Worm (Caenorhabditis elegans) whole organism, L2 larva: ENCODE data around the gene T08A11.1.

Source experiments
- C34F6.9 ChIP-seq: fragments of 150-350 bp; optimal IDR thresholded peaks from 2 replicates; lab custom pipeline; 2014; ENCODE audit warnings: missing biosample characterization, missing genetic modification characterization
- F13H6.1 ChIP-seq: sonication (generic microtip); optimal IDR thresholded peaks from 2 replicates; lab custom pipeline; 2016; ENCODE audit warnings: missing genetic modification characterization, missing compliant biosample characterization
- R02D3.7 ChIP-seq: fragments of 150-350 bp; optimal IDR thresholded peaks from 2 replicates; lab custom pipeline; 2014; ENCODE audit warnings: missing biosample characterization, missing genetic modification characterization
- Y55F3AM.14 ChIP-seq: fragments of 200-800 bp; sonication (Bioruptor generic); optimal IDR thresholded peaks from 2 replicates; lab custom pipeline; 2018; ENCODE audit warnings: mild to moderate bottlenecking, missing genetic modification characterization, missing compliant biosample characterization
- aly-2 ChIP-seq: fragments of 150-350 bp; optimal IDR thresholded peaks from 2 replicates; lab custom pipeline; 2014; ENCODE audit warnings: missing biosample characterization, missing genetic modification characterization
- ama-1 ChIP-seq: fragments of 150-350 bp; optimal IDR thresholded peaks from 2 replicates; lab custom pipeline; 2018; ENCODE audit warnings: inconsistent platforms
- blmp-1 ChIP-seq: sonication (generic microtip); optimal IDR thresholded peaks from 2 replicates; lab custom pipeline; 2017; ENCODE audit warnings: missing genetic modification characterization, mild to moderate bottlenecking, missing compliant biosample characterization, antibody characterized with exemption, moderate library complexity; ENCODE audit not compliant: insufficient read depth
- crh-2 ChIP-seq: sonication (generic microtip); optimal IDR thresholded peaks from 2 replicates; lab custom pipeline; 2017; ENCODE audit warnings: missing biosample characterization, missing genetic modification characterization
- dmd-4 ChIP-seq: sonication (generic microtip); optimal IDR thresholded peaks from 2 replicates; lab custom pipeline; 2017; ENCODE audit warnings: missing biosample characterization, missing genetic modification characterization
- egl-27 ChIP-seq: sonication (generic microtip); optimal IDR thresholded peaks from 3 replicates; lab custom pipeline; 2017; ENCODE audit warnings: missing biosample characterization, missing genetic modification reagents, missing genetic modification characterization
- elt-1 ChIP-seq: fragments of 150-350 bp; optimal IDR thresholded peaks from 2 replicates; lab custom pipeline; 2014; ENCODE audit warnings: missing biosample characterization, missing genetic modification characterization
- elt-3 ChIP-seq: sonication (generic microtip); optimal IDR thresholded peaks from 2 replicates; lab custom pipeline; 2017; ENCODE audit warnings: missing biosample characterization, missing genetic modification characterization
- fos-1 ChIP-seq: fragments of 150-350 bp; optimal IDR thresholded peaks from 2 replicates; lab custom pipeline; 2014; ENCODE audit warnings: missing biosample characterization, missing genetic modification characterization
- gmeb-1 ChIP-seq: fragments of 150-350 bp; optimal IDR thresholded peaks from 2 replicates; lab custom pipeline; 2014; ENCODE audit warnings: missing biosample characterization, missing genetic modification characterization
- lin-11 ChIP-seq: fragments of 150-350 bp; sonication (generic microtip); optimal IDR thresholded peaks from 2 replicates; lab custom pipeline; 2014; ENCODE audit warnings: missing biosample characterization, missing genetic modification characterization, inconsistent platforms, mixed read lengths
- lin-13 ChIP-seq: fragments of 150-350 bp; optimal IDR thresholded peaks from 2 replicates; lab custom pipeline; 2014; ENCODE audit warnings: missing biosample characterization, missing genetic modification reagents, missing genetic modification characterization
- lin-39 ChIP-seq: fragments of 150-350 bp; optimal IDR thresholded peaks from 2 replicates; lab custom pipeline; 2014; ENCODE audit warnings: missing biosample characterization, missing genetic modification reagents, missing genetic modification characterization
- lsy-2 ChIP-seq, 2 experiments: fragments of 150-350 bp in 1 of 2; sonication (generic microtip) in 1 of 2; optimal IDR thresholded peaks; 2 replicates each; lab custom pipeline; 2014 to 2017; ENCODE audit warnings: missing biosample characterization in 2 of 2, missing genetic modification characterization in 2 of 2
- mab-5 ChIP-seq: fragments of 150-350 bp; optimal IDR thresholded peaks from 2 replicates; lab custom pipeline; 2014; ENCODE audit warnings: missing biosample characterization, missing genetic modification characterization
- mbf-1 ChIP-seq: sonication (generic microtip); optimal IDR thresholded peaks from 2 replicates; lab custom pipeline; 2017; ENCODE audit warnings: missing biosample characterization, missing genetic modification characterization
- mdl-1 ChIP-seq, 2 experiments: fragments of 150-350 bp in 1 of 2; sonication (generic microtip) in 1 of 2; optimal IDR thresholded peaks; 2 replicates each; lab custom pipeline; 2017; ENCODE audit warnings: missing biosample characterization in 2 of 2, missing genetic modification characterization in 2 of 2
- nhr-10 ChIP-seq: sonication (generic microtip); optimal IDR thresholded peaks from 2 replicates; lab custom pipeline; 2017; ENCODE audit warnings: missing biosample characterization, missing genetic modification characterization
- nhr-12 ChIP-seq: fragments of 150-350 bp; optimal IDR thresholded peaks from 2 replicates; lab custom pipeline; 2014; ENCODE audit warnings: missing biosample characterization, missing genetic modification characterization
- nhr-129 ChIP-seq: fragments of 150-350 bp; optimal IDR thresholded peaks from 2 replicates; lab custom pipeline; 2014; ENCODE audit warnings: missing biosample characterization, missing genetic modification characterization
- nhr-21 ChIP-seq: fragments of 150-350 bp; optimal IDR thresholded peaks from 2 replicates; lab custom pipeline; 2014; ENCODE audit warnings: missing biosample characterization, missing genetic modification characterization
- nhr-23 ChIP-seq: fragments of 150-350 bp; optimal IDR thresholded peaks from 2 replicates; lab custom pipeline; 2014; ENCODE audit warnings: missing biosample characterization, missing genetic modification reagents, missing genetic modification characterization
- nhr-237 ChIP-seq: fragments of 150-350 bp; optimal IDR thresholded peaks from 2 replicates; lab custom pipeline; 2014; ENCODE audit warnings: missing biosample characterization, missing genetic modification characterization
- nhr-25 ChIP-seq: fragments of 150-350 bp; sonication (generic microtip); optimal IDR thresholded peaks from 3 replicates; lab custom pipeline; 2014; ENCODE audit warnings: missing biosample characterization, missing genetic modification characterization
- nhr-6 ChIP-seq: fragments of 150-350 bp; optimal IDR thresholded peaks from 2 replicates; lab custom pipeline; 2014; ENCODE audit warnings: missing biosample characterization, missing genetic modification characterization
- nhr-77 ChIP-seq: fragments of 150-350 bp; optimal IDR thresholded peaks from 2 replicates; lab custom pipeline; 2014; ENCODE audit warnings: missing biosample characterization, missing genetic modification characterization
- peb-1 ChIP-seq: fragments of 150-350 bp; optimal IDR thresholded peaks from 2 replicates; lab custom pipeline; 2014; ENCODE audit warnings: missing biosample characterization, missing genetic modification characterization
- sem-4 ChIP-seq: fragments of 150-350 bp; optimal IDR thresholded peaks from 2 replicates; lab custom pipeline; 2014; ENCODE audit warnings: missing biosample characterization, missing genetic modification reagents, missing genetic modification characterization
- sma-3 ChIP-seq: sonication (generic microtip); optimal IDR thresholded peaks from 2 replicates; lab custom pipeline; 2016; ENCODE audit warnings: missing genetic modification reagents, missing genetic modification characterization, missing compliant biosample characterization
- sma-9 ChIP-seq, 2 experiments: fragments of 150-350 bp in 1 of 2; sonication (generic microtip) in 1 of 2; optimal IDR thresholded peaks; 2 replicates each; lab custom pipeline; 2014 to 2016; ENCODE audit warnings: missing genetic modification characterization in 2 of 2, mild to moderate bottlenecking in 1 of 2, missing biosample characterization in 1 of 2, missing compliant biosample characterization in 1 of 2, missing genetic modification reagents in 1 of 2, moderate library complexity in 1 of 2
- snpc-4 ChIP-seq: fragments of 150-350 bp; optimal IDR thresholded peaks from 2 replicates; lab custom pipeline; 2014; ENCODE audit warnings: missing biosample characterization, missing genetic modification characterization
- unc-39 ChIP-seq: fragments of 150-350 bp; optimal IDR thresholded peaks from 2 replicates; lab custom pipeline; 2014; ENCODE audit warnings: missing biosample characterization, missing genetic modification characterization
- unc-55 ChIP-seq: fragments of 150-350 bp; sonication (generic microtip); optimal IDR thresholded peaks from 3 replicates; lab custom pipeline; 2014; ENCODE audit warnings: missing biosample characterization, missing genetic modification reagents, missing genetic modification characterization
- unc-62 ChIP-seq: fragments of 150-350 bp; optimal IDR thresholded peaks from 2 replicates; lab custom pipeline; 2014; ENCODE audit warnings: missing biosample characterization, missing genetic modification reagents, missing genetic modification characterization
- zag-1 ChIP-seq: fragments of 150-350 bp; optimal IDR thresholded peaks from 2 replicates; lab custom pipeline; 2014; ENCODE audit warnings: missing biosample characterization, missing genetic modification characterization
- ztf-1 ChIP-seq: fragments of 200-800 bp; sonication (Bioruptor generic); conservative IDR thresholded peaks from 2 replicates; pipeline ENCODE4 v1.3.6; 2022; ENCODE audit warnings: missing genetic modification characterization, missing compliant biosample characterization
- ztf-11 ChIP-seq: sonication (generic microtip); optimal IDR thresholded peaks from 2 replicates; lab custom pipeline; 2017; ENCODE audit warnings: missing biosample characterization, missing genetic modification characterization
- ztf-4 ChIP-seq: fragments of 150-350 bp; optimal IDR thresholded peaks from 2 replicates; lab custom pipeline; 2014; ENCODE audit warnings: missing biosample characterization, missing genetic modification characterization

Gene T08A11.1

DNA sequence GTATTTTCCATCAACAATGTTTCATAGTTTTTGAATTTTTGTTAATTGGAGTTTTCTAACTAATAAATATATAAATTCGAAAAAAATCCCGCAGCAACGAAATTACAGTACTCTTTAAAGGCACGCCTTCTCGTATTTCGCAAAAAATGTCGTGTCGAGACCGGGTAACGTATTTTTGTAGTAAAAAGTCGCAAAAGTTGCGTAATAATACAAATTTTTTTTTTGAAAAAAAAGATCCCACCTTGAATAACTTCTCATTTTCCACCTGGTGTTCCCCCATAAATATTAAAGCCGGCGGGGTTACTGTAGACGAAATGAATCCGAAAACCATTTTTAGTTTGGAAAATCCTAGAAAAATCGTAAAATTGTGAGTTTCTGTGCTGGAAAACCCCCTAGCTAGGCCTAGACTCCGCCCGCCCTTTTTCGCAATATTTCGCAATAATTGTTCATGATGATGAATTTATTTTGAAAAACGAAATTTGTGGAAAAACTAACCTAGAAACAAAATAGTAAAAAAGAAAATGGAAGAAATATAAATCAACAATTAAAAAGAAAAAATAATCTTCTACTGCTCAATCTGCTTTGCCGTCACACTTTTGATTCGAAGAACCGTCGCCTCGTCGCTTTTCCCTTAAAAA lies 20.6 kb downstream of the T08A11.1 start, which contains the start of gene F43C1.7:
F43C1.7 (minus strand) TSS at position 351 of the 638 bp plus-strand sequence.
- TF ChIP-seq sem-4, result no peak
- no peak for TF ChIP-seq nhr-12 (tag; lab: Kevin White, UChicago)
- no peak for TF ChIP-seq ztf-4 (tag; lab: Kevin White, UChicago)
- TF ChIP-seq nhr-129 (tag; lab: Kevin White, UChicago), result peak; percentile 64
- no peak for TF ChIP-seq ztf-11 (tag; lab: Kevin White, UChicago)

DNA sequence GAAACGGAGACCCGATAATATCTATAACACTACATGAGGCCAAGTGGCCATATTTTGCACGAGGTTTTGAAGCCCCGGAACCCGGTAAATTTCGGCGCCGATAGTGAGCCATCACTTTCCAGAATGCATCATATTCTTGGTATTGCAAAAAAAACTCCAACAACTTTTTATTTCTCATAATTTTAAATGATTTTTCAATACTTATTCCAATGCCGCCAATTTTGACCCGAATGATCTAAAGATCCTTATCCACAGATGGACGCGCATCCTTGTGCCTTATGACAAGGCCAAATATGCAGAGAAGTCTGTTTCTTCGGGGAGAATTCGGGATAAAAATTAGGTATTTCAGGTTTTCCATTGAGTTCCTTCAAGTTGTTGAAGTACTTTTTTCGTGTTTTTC lies 21.8 kb downstream of the T08A11.1 start:
- TF ChIP-seq sma-9 (GFP tag; optimal IDR thresholded peaks at IDR 0.05; lab: Kevin White, UChicago), result no peak
- no peak for TF ChIP-seq sma-9 (tag; optimal IDR thresholded peaks at IDR 0.05; lab: Kevin White, UChicago)
- no peak for TF ChIP-seq R02D3.7 (tag; lab: Kevin White, UChicago)
- TF ChIP-seq nhr-25 (tag; lab: Kevin White, UChicago), result no peak
- TF ChIP-seq ztf-11 (tag; lab: Kevin White, UChicago), result no peak
- TF ChIP-seq fos-1 (tag; lab: Kevin White, UChicago), result no peak
- TF ChIP-seq ama-1, result no peak
- no peak for TF ChIP-seq gmeb-1 (tag; lab: Kevin White, UChicago)
- TF ChIP-seq sma-3 (GFP tag; lab: Kevin White, UChicago), result no peak
- no peak for TF ChIP-seq egl-27
- no peak for TF ChIP-seq elt-3 (tag; lab: Kevin White, UChicago)
- no peak for TF ChIP-seq nhr-77 (tag; lab: Kevin White, UChicago)
- no peak for TF ChIP-seq ztf-4 (tag; lab: Kevin White, UChicago)
- TF ChIP-seq lin-11 (tag; lab: Kevin White, UChicago), result no peak
- no peak for TF ChIP-seq nhr-10 (tag; lab: Kevin White, UChicago)
- no peak for TF ChIP-seq snpc-4 (tag; lab: Kevin White, UChicago)
- TF ChIP-seq lin-39 (tag; lab: Kevin White, UChicago), result no peak
- no peak for TF ChIP-seq unc-39 (tag; lab: Kevin White, UChicago)
- TF ChIP-seq nhr-23 (tag; lab: Kevin White, UChicago), result no peak
- TF ChIP-seq nhr-12 (tag; lab: Kevin White, UChicago), result no peak
- TF ChIP-seq mdl-1 (tag; optimal IDR thresholded peaks at IDR 0.05; lab: Kevin White, UChicago), result no peak

DNA sequence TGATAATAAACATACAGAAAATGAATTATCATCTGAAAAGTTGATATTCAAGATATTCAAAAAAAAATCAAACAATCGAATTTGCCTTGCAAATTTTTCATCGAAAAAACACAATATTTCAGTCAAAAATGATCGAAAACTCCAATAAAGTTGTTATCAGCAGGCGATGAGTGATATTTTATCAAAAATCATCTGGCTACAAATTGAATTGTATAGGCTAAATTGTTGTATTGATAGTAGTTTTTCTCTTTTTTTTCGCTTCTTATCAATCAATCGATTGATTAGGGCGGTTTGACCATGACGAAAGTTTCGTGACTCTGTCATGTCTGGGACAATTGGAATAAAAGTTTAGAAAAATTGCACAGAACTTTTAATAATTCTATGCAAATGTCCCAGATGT lies 22.8 kb downstream of the T08A11.1 start:
- TF ChIP-seq ztf-1 (GFP tag; lab: Robert Waterston, UW), result no peak
- no peak for TF ChIP-seq ztf-11 (tag; lab: Kevin White, UChicago)
- peak; percentile 38 for TF ChIP-seq crh-2 (tag; lab: Kevin White, UChicago)
- TF ChIP-seq mbf-1 (tag; lab: Kevin White, UChicago), result no peak
- TF ChIP-seq sma-9 (GFP tag; optimal IDR thresholded peaks at IDR 0.05; lab: Kevin White, UChicago), result peak; percentile 32
- no peak for TF ChIP-seq sma-9 (tag; optimal IDR thresholded peaks at IDR 0.05; lab: Kevin White, UChicago)
- peak; percentile 89 for TF ChIP-seq fos-1 (tag; lab: Kevin White, UChicago)
- TF ChIP-seq gmeb-1 (tag; lab: Kevin White, UChicago), result peak; percentile 38
- TF ChIP-seq nhr-21, result no peak
- no peak for TF ChIP-seq C34F6.9 (tag; lab: Kevin White, UChicago)
- no peak for TF ChIP-seq mdl-1 (tag; optimal IDR thresholded peaks at IDR 0.05; lab: Kevin White, UChicago)
- TF ChIP-seq unc-55 (GFP tag; lab: Kevin White, UChicago), result no peak
- TF ChIP-seq elt-3 (tag; lab: Kevin White, UChicago), result no peak
- TF ChIP-seq, all 48 proteins: peak for 4

DNA sequence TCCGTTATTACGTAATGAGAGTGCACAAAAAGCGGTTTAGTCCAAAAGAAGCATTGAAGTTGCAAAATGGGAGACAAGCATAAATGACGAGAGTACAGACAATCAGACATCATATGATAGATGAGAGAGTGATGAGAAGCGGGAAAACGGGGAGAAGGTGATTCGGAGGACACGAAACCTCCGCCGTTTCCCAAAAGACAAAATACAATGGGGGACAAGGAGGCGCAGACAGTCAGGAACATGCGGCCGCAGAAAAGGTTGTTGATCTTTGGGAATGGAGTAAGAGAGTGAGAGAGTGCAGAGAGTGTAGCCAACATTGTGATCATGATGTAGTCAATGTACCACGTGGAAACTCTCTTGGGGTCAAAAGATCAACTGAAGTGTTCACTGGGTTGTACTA lies 25.3 kb downstream of the T08A11.1 start:
- no peak for TF ChIP-seq elt-1 (tag; lab: Kevin White, UChicago)
- TF ChIP-seq unc-62 (GFP tag; lab: Kevin White, UChicago), result peak; percentile 6
- no peak for TF ChIP-seq dmd-4 (tag; lab: Kevin White, UChicago)
- no peak for TF ChIP-seq ama-1
- TF ChIP-seq ztf-11 (tag; lab: Kevin White, UChicago), result no peak
- TF ChIP-seq mbf-1 (tag; lab: Kevin White, UChicago), result no peak
- TF ChIP-seq ztf-1 (GFP tag; lab: Robert Waterston, UW), result no peak
- TF ChIP-seq sma-9 (GFP tag; optimal IDR thresholded peaks at IDR 0.05; lab: Kevin White, UChicago), result peak; percentile 99
- TF ChIP-seq sma-9 (tag; optimal IDR thresholded peaks at IDR 0.05; lab: Kevin White, UChicago), result peak; percentile 37
- TF ChIP-seq nhr-6 (tag; lab: Kevin White, UChicago), result peak; percentile 87
- TF ChIP-seq elt-3 (tag; lab: Kevin White, UChicago), result no peak
- TF ChIP-seq zag-1, result peak; percentile 61
- TF ChIP-seq lsy-2 (tag; optimal IDR thresholded peaks at IDR 0.05; lab: Kevin White, UChicago), result peak; percentile 57 to 89
- TF ChIP-seq lin-11 (tag; lab: Kevin White, UChicago), result peak; percentile 74
- peak; percentile 80 for TF ChIP-seq gmeb-1 (tag; lab: Kevin White, UChicago)
- TF ChIP-seq nhr-25 (tag; lab: Kevin White, UChicago), result peak; percentile 94
- peak; percentile 79 for TF ChIP-seq Y55F3AM.14 (GFP tag; lab: Kevin White, UChicago)
- peak; percentile 91 for TF ChIP-seq blmp-1 (tag; lab: Kevin White, UChicago)
- TF ChIP-seq nhr-77 (tag; lab: Kevin White, UChicago), result no peak
- TF ChIP-seq crh-2 (tag; lab: Kevin White, UChicago), result peak; percentile 97
- peak; percentile 84 for TF ChIP-seq lin-13 (GFP tag; lab: Kevin White, UChicago)
- TF ChIP-seq unc-39 (tag; lab: Kevin White, UChicago), result no peak
- TF ChIP-seq R02D3.7 (tag; lab: Kevin White, UChicago), result no peak
- TF ChIP-seq nhr-237 (tag; lab: Kevin White, UChicago), result no peak
- peak; percentile 96 for TF ChIP-seq fos-1 (tag; lab: Kevin White, UChicago)
- TF ChIP-seq nhr-23 (tag; lab: Kevin White, UChicago), result no peak
- TF ChIP-seq aly-2 (tag; lab: Kevin White, UChicago), result no peak
- TF ChIP-seq nhr-10 (tag; lab: Kevin White, UChicago), result peak; percentile 65
- peak; percentile 58 for TF ChIP-seq mab-5 (tag; lab: Kevin White, UChicago)
- peak; percentile 99 for TF ChIP-seq F13H6.1 (tag; lab: Kevin White, UChicago)
- no peak for TF ChIP-seq peb-1
